Fruit fly (Drosophila melanogaster): ENCODE measurements around the gene SIFaR.

Gene SIFaR

DNA sequence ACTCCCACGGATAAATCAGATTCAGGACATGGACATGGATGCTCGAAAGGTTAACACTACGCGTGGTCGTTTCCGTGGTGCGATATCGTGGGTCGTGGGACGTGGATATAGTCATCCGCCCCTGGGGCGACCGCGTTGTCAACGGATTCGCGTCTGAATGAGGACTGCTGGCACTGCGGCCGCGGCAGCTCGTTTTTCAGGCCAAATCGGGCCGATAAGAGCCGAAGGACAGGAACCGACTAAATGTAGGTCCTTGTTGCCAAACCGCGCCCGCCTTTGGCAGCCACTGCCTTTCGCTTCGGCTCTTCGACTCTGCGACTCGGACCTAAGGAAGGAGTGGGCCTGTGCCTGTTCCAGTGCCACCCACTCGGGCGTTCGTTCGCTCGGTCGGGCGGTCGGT is at the start of gene SIFaR:
Gene SIFaR, minus strand, starts transcription at position 166 of the 400 bp plus-strand sequence.
- no peak for TF ChIP-seq CG6276 (GFP tag; optimal IDR thresholded peaks at IDR 0.05)
- TF ChIP-seq esn (GFP tag; optimal IDR thresholded peaks at IDR 0.05) = no peak
- TF ChIP-seq svp (GFP tag) = no peak
- TF ChIP-seq achi (GFP tag; optimal IDR thresholded peaks at IDR 0.05) = no peak
- no peak for TF ChIP-seq CG8119 (GFP tag; IDR thresholded peaks at IDR 0.05)
- TF ChIP-seq CG3032 (tag; optimal IDR thresholded peaks at IDR 0.05) = no peak
- TF ChIP-seq Ets21C (GFP tag; optimal IDR thresholded peaks at IDR 0.05) = no peak
- no peak for TF ChIP-seq CG10631 (GFP tag; optimal IDR thresholded peaks at IDR 0.05)
- TF ChIP-seq CG6854 (GFP tag; optimal IDR thresholded peaks at IDR 0.05) = no peak
- TF ChIP-seq Gug (GFP tag; IDR thresholded peaks at IDR 0.05) = no peak
- no peak for TF ChIP-seq CG8632 (GFP tag; optimal IDR thresholded peaks at IDR 0.05)
- no peak for TF ChIP-seq Sox14 (GFP tag; optimal IDR thresholded peaks at IDR 0.05)
- no peak for TF ChIP-seq CG32006 (GFP tag; optimal IDR thresholded peaks at IDR 0.05)

- no peak for TF ChIP-seq CG6854 (GFP tag; optimal IDR thresholded peaks at IDR 0.05)
- TF ChIP-seq spab (GFP tag; optimal IDR thresholded peaks at IDR 0.05) = no peak
- TF ChIP-seq CG16779 (tag; optimal IDR thresholded peaks at IDR 0.05) = no peak
- TF ChIP-seq CG3032 (tag; optimal IDR thresholded peaks at IDR 0.05) = no peak
- no peak for TF ChIP-seq cyc (GFP tag; optimal IDR thresholded peaks at IDR 0.05)
- no peak for TF ChIP-seq dac (GFP tag; optimal IDR thresholded peaks at IDR 0.05)
- no peak for TF ChIP-seq esn (GFP tag; optimal IDR thresholded peaks at IDR 0.05)
- no peak for TF ChIP-seq CG9139 (GFP tag; optimal IDR thresholded peaks at IDR 0.05)
- no peak for TF ChIP-seq OdsH (GFP tag; optimal IDR thresholded peaks at IDR 0.05)
- TF ChIP-seq dsx (GFP tag; optimal IDR thresholded peaks at IDR 0.05; ENCODE audit: poor library complexity, severe bottlenecking) = no peak
- TF ChIP-seq Blimp-1 (GFP tag; optimal IDR thresholded peaks at IDR 0.05) = no peak
- TF ChIP-seq fd59A (GFP tag; optimal IDR thresholded peaks at IDR 0.05) = no peak
These were observed 49.4 kb upstream of the SIFaR start for dm6 chr3R:21343229-21343628.

- peak; percentile 52 for TF ChIP-seq CG1621 (tag; optimal IDR thresholded peaks at IDR 0.05)
- no peak for TF ChIP-seq esn (GFP tag; optimal IDR thresholded peaks at IDR 0.05)
- peak; percentile 19 for TF ChIP-seq fkh (GFP tag; optimal IDR thresholded peaks at IDR 0.05)
- TF ChIP-seq salr (GFP tag; optimal IDR thresholded peaks at IDR 0.05) = no peak
- no peak for TF ChIP-seq svp (GFP tag)
- TF ChIP-seq CG8632 (GFP tag; optimal IDR thresholded peaks at IDR 0.05) = no peak
- no peak for TF ChIP-seq CG10669 (GFP tag; optimal IDR thresholded peaks at IDR 0.05)
- no peak for TF ChIP-seq topi (GFP tag; optimal IDR thresholded peaks at IDR 0.05)
- 0 out of 3 replicates have a peak, but pooled peaks have one; percentile 26 for TF ChIP-seq eg (GFP tag; IDR thresholded peaks at IDR 0.05)
These were observed 45.9 kb upstream of the SIFaR start for dm6 chr3R:21339448-21340268.

DNA sequence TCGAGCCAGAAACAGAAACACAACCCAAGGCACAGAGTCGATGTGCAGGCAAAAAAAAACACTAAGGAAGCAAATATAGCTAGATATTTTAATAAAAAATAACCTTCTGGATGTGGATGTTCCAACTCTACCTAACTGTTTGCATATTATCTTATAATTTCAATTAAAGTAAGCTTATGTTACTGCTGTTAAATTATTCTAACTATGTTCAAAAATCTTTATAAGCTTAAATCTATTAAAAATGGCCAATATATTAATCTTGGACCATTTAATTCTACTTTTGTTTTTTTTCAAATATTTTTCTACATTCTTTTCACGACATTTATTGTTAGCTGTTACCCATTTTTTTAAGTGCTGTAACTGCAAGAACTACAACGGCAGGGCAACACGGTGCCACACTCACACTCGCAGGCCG is 45.2 kb upstream of the SIFaR start:
- TF ChIP-seq lz (GFP tag; optimal IDR thresholded peaks at IDR 0.05) = peak; percentile 65
- peak; percentile 58 for TF ChIP-seq CG31627 (GFP tag; optimal IDR thresholded peaks at IDR 0.05)
- TF ChIP-seq CG1621 (tag; optimal IDR thresholded peaks at IDR 0.05) = no peak
- TF ChIP-seq CG10631 (GFP tag; optimal IDR thresholded peaks at IDR 0.05) = peak; percentile 69
- TF ChIP-seq net (GFP tag; optimal IDR thresholded peaks at IDR 0.05) = peak; percentile 17
- TF ChIP-seq CG34406 (GFP tag; optimal IDR thresholded peaks at IDR 0.05) = peak; percentile 44
- TF ChIP-seq Eip78C (GFP tag) = peak; percentile 82
- TF ChIP-seq dac (GFP tag; optimal IDR thresholded peaks at IDR 0.05) = no peak
- peak; percentile 31 for TF ChIP-seq Sox14 (GFP tag; optimal IDR thresholded peaks at IDR 0.05)
- no peak for TF ChIP-seq fkh (GFP tag; optimal IDR thresholded peaks at IDR 0.05)
- TF ChIP-seq CG8319 (GFP tag; optimal IDR thresholded peaks at IDR 0.05) = peak; percentile 21
- TF ChIP-seq Sox102F (GFP tag; optimal IDR thresholded peaks at IDR 0.05) = peak; percentile 52
- peak; percentile 28; the same call in 1 of the 2 replicates for TF ChIP-seq CG15336 (GFP tag; IDR thresholded peaks at IDR 0.05)
- TF ChIP-seq salr (GFP tag; optimal IDR thresholded peaks at IDR 0.05) = peak in 1 of 2 experiments; percentile 39
- peak; percentile 39 for TF ChIP-seq achi (GFP tag; optimal IDR thresholded peaks at IDR 0.05)
- no peak for TF ChIP-seq Ets96B (tag; optimal IDR thresholded peaks at IDR 0.05)
- peak; percentile 68 for TF ChIP-seq Met (GFP tag; optimal IDR thresholded peaks at IDR 0.05)
- TF ChIP-seq CG8119 (GFP tag; IDR thresholded peaks at IDR 0.05) = 0 out of 3 replicates have a peak, but pooled peaks have one; percentile 32
- TF ChIP-seq vri (GFP tag; optimal IDR thresholded peaks at IDR 0.05) = no peak
- no peak for TF ChIP-seq CG9139 (GFP tag; optimal IDR thresholded peaks at IDR 0.05)
- no peak for TF ChIP-seq Lpt (GFP tag; optimal IDR thresholded peaks at IDR 0.05)
- peak; percentile 49 for TF ChIP-seq CG32006 (GFP tag; optimal IDR thresholded peaks at IDR 0.05)
- TF ChIP-seq pdm3 (GFP tag; optimal IDR thresholded peaks at IDR 0.05) = peak; percentile 24
- TF ChIP-seq dsx (GFP tag; optimal IDR thresholded peaks at IDR 0.05; ENCODE audit: poor library complexity, severe bottlenecking) = peak; percentile 35
- no peak for TF ChIP-seq CG4318 (GFP tag; optimal IDR thresholded peaks at IDR 0.05)
- peak; percentile 50 for TF ChIP-seq CG6792 (GFP tag; optimal IDR thresholded peaks at IDR 0.05)
- TF ChIP-seq OdsH (GFP tag; optimal IDR thresholded peaks at IDR 0.05) = peak; percentile 66

Data from whole organism, prepupa.